Fruit fly (Drosophila melanogaster) whole organism, prepupa: ENCODE results near the gene Keap1.

ENCODE experiments used
- Blimp-1 ChIP-seq: fragments of 200-800 bp; sonication (Bioruptor generic); optimal IDR thresholded peaks from 3 replicates; lab custom pipeline; 2017; ENCODE audit warnings: missing biosample characterization, missing genetic modification characterization, mild to moderate bottlenecking, moderate library complexity, missing genetic modification reagents
- CG10631 ChIP-seq: fragments of 200-800 bp; sonication (Bioruptor generic); optimal IDR thresholded peaks from 2 replicates; lab custom pipeline; 2016; ENCODE audit warnings: missing biosample characterization, missing genetic modification characterization
- CG10669 ChIP-seq: fragments of 200-800 bp; sonication (Bioruptor generic); optimal IDR thresholded peaks from 3 replicates; lab custom pipeline; 2018; ENCODE audit warnings: missing biosample characterization, mild to moderate bottlenecking, missing genetic modification characterization, moderate library complexity
- CG11294 ChIP-seq: fragments of 200-800 bp; sonication (Bioruptor generic); IDR thresholded peaks from 2 replicates; pipeline ENCODE4 v1.3.6; 2022; ENCODE audit warnings: missing biosample characterization, missing genetic modification characterization
- CG11762 ChIP-seq: fragments of 200-800 bp; sonication (Bioruptor generic); optimal IDR thresholded peaks from 3 replicates; lab custom pipeline; 2016; ENCODE audit warnings: missing biosample characterization, missing genetic modification characterization; ENCODE audit not compliant: insufficient read depth
- CG11902 ChIP-seq: fragments of 200-800 bp; sonication (Bioruptor generic); optimal IDR thresholded peaks from 3 replicates; lab custom pipeline; 2016; ENCODE audit warnings: missing biosample characterization, missing genetic modification characterization
- CG15336 ChIP-seq: fragments of 200-800 bp; sonication (Bioruptor generic); IDR thresholded peaks from 2 replicates; pipeline ENCODE4 v1.3.6; 2022; ENCODE audit warnings: missing biosample characterization, missing genetic modification characterization
- CG1621 ChIP-seq: fragments of 200-800 bp; sonication (Bioruptor generic); optimal IDR thresholded peaks from 3 replicates; lab custom pipeline; 2018; ENCODE audit warnings: missing biosample characterization, mild to moderate bottlenecking, missing genetic modification characterization
- CG16779 ChIP-seq: fragments of 200-800 bp; sonication (Bioruptor generic); optimal IDR thresholded peaks from 3 replicates; lab custom pipeline; 2017; ENCODE audit warnings: missing biosample characterization, mild to moderate bottlenecking, missing genetic modification characterization
- CG3032 ChIP-seq: fragments of 200-800 bp; optimal IDR thresholded peaks from 2 replicates; lab custom pipeline; 2019; ENCODE audit warnings: missing biosample characterization, mild to moderate bottlenecking, missing genetic modification characterization, moderate library complexity
- CG31627 ChIP-seq: fragments of 200-800 bp; sonication (Bioruptor generic); optimal IDR thresholded peaks from 3 replicates; lab custom pipeline; 2016; ENCODE audit warnings: missing biosample characterization, missing genetic modification characterization
- CG32006 ChIP-seq: fragments of 200-800 bp; sonication (Bioruptor generic); optimal IDR thresholded peaks from 3 replicates; lab custom pipeline; 2017; ENCODE audit warnings: missing biosample characterization, mild to moderate bottlenecking, missing genetic modification characterization
- CG34406 ChIP-seq: fragments of 200-800 bp; sonication (Bioruptor generic); optimal IDR thresholded peaks from 3 replicates; lab custom pipeline; 2016; ENCODE audit warnings: missing biosample characterization, missing genetic modification characterization
- CG3919 ChIP-seq: fragments of 200-800 bp; sonication (Bioruptor generic); optimal IDR thresholded peaks from 3 replicates; lab custom pipeline; 2016; ENCODE audit warnings: missing biosample characterization, missing genetic modification characterization
- CG4318 ChIP-seq: fragments of 200-800 bp; sonication (Bioruptor generic); optimal IDR thresholded peaks from 3 replicates; lab custom pipeline; 2017; ENCODE audit warnings: missing biosample characterization, mild to moderate bottlenecking, missing genetic modification characterization
- CG6163 ChIP-seq: fragments of 200-800 bp; sonication (Bioruptor generic); IDR thresholded peaks from 3 replicates; pipeline ENCODE4 v1.3.6; 2022; ENCODE audit warnings: missing biosample characterization, missing genetic modification characterization
- CG6276 ChIP-seq: fragments of 200-800 bp; sonication (Bioruptor generic); optimal IDR thresholded peaks from 2 replicates; lab custom pipeline; 2017; ENCODE audit warnings: missing biosample characterization, mild to moderate bottlenecking, missing genetic modification characterization
- CG6792 ChIP-seq: fragments of 200-800 bp; sonication (Bioruptor generic); optimal IDR thresholded peaks from 3 replicates; lab custom pipeline; 2016; ENCODE audit warnings: missing biosample characterization, missing genetic modification characterization
- CG7368 ChIP-seq: fragments of 200-800 bp; sonication (Bioruptor generic); optimal IDR thresholded peaks from 3 replicates; lab custom pipeline; 2016; ENCODE audit warnings: missing biosample characterization, missing genetic modification characterization
- CG8119 ChIP-seq: fragments of 200-800 bp; sonication (Bioruptor generic); IDR thresholded peaks from 3 replicates; pipeline ENCODE4 v1.3.6; 2022; ENCODE audit warnings: missing biosample characterization, missing genetic modification characterization
- CG8319 ChIP-seq: fragments of 200-800 bp; sonication (Bioruptor generic); optimal IDR thresholded peaks from 3 replicates; lab custom pipeline; 2016; ENCODE audit warnings: missing biosample characterization, missing genetic modification characterization
- CG8632 ChIP-seq: fragments of 200-800 bp; sonication (Bioruptor generic); optimal IDR thresholded peaks from 3 replicates; lab custom pipeline; 2016; ENCODE audit warnings: missing biosample characterization, missing genetic modification characterization
- CG9139 ChIP-seq: fragments of 200-800 bp; sonication (Bioruptor generic); optimal IDR thresholded peaks from 3 replicates; lab custom pipeline; 2017; ENCODE audit warnings: missing biosample characterization, mild to moderate bottlenecking, missing genetic modification characterization
- Eip75B ChIP-seq: fragments of 200-800 bp; sonication (Bioruptor generic); optimal IDR thresholded peaks from 3 replicates; lab custom pipeline; 2016; ENCODE audit warnings: missing biosample characterization, missing genetic modification characterization
- Eip78C ChIP-seq: fragments of 200-800 bp; sonication (Bioruptor generic); peaks from one replicate; lab custom pipeline; 2016; ENCODE audit warnings: missing biosample characterization, missing genetic modification characterization
- Eip93F ChIP-seq: fragments of 200-800 bp; sonication (Bioruptor generic); optimal IDR thresholded peaks from 2 replicates; lab custom pipeline; 2016; ENCODE audit warnings: missing biosample characterization, mild to moderate bottlenecking, missing genetic modification characterization
- Ets21C ChIP-seq: fragments of 200-800 bp; sonication (Bioruptor generic); optimal IDR thresholded peaks from 3 replicates; lab custom pipeline; 2016; ENCODE audit warnings: missing biosample characterization, missing genetic modification characterization
- Ets96B ChIP-seq: fragments of 200-800 bp; optimal IDR thresholded peaks from 2 replicates; lab custom pipeline; 2019; ENCODE audit warnings: missing biosample characterization, mild to moderate bottlenecking, missing genetic modification characterization, moderate library complexity
- Gug ChIP-seq: fragments of 200-800 bp; sonication (Bioruptor generic); IDR thresholded peaks from 2 replicates; pipeline ENCODE4 v1.3.6; 2022; ENCODE audit warnings: missing biosample characterization, missing genetic modification characterization
- Hr38 ChIP-seq: sonication (Bioruptor generic); optimal IDR thresholded peaks from 2 replicates; lab custom pipeline; 2016; ENCODE audit warnings: missing biosample characterization, missing genetic modification characterization
- Hr39 ChIP-seq: fragments of 200-800 bp; sonication (Bioruptor generic); optimal IDR thresholded peaks from 2 replicates; lab custom pipeline; 2016; ENCODE audit warnings: missing biosample characterization, missing genetic modification characterization
- Lpt ChIP-seq: fragments of 200-800 bp; sonication (Bioruptor generic); optimal IDR thresholded peaks from 3 replicates; lab custom pipeline; 2016; ENCODE audit warnings: missing biosample characterization, missing genetic modification characterization
- Met ChIP-seq: fragments of 200-800 bp; sonication (Bioruptor generic); optimal IDR thresholded peaks from 3 replicates; lab custom pipeline; 2016; ENCODE audit warnings: missing biosample characterization, missing genetic modification characterization
- Smox ChIP-seq: fragments of 200-800 bp; sonication (Bioruptor generic); optimal IDR thresholded peaks from 3 replicates; lab custom pipeline; 2016; ENCODE audit warnings: missing biosample characterization, missing genetic modification characterization
- Sox14 ChIP-seq: fragments of 200-800 bp; sonication (Bioruptor generic); optimal IDR thresholded peaks from 3 replicates; lab custom pipeline; 2016; ENCODE audit warnings: missing biosample characterization, missing genetic modification characterization
- Sox15 ChIP-seq: fragments of 200-800 bp; sonication (Bioruptor generic); optimal IDR thresholded peaks from 3 replicates; lab custom pipeline; 2016; ENCODE audit warnings: missing biosample characterization, missing genetic modification characterization
- achi ChIP-seq: fragments of 200-800 bp; sonication (Bioruptor generic); optimal IDR thresholded peaks from 3 replicates; lab custom pipeline; 2016; ENCODE audit warnings: missing biosample characterization, missing genetic modification characterization
- cyc ChIP-seq: fragments of 200-800 bp; sonication (Bioruptor generic); optimal IDR thresholded peaks from 3 replicates; lab custom pipeline; 2016; ENCODE audit warnings: missing biosample characterization, missing genetic modification characterization
- dac ChIP-seq: fragments of 200-800 bp; sonication (Bioruptor generic); optimal IDR thresholded peaks from 2 replicates; lab custom pipeline; 2017; ENCODE audit warnings: missing biosample characterization, mild to moderate bottlenecking, missing genetic modification characterization
- dsx ChIP-seq: fragments of 200-800 bp; optimal IDR thresholded peaks from 3 replicates; lab custom pipeline; 2019; ENCODE audit warnings: missing biosample characterization, mild to moderate bottlenecking, missing genetic modification characterization, moderate library complexity; ENCODE audit not compliant: poor library complexity, severe bottlenecking
- eg ChIP-seq: fragments of 200-800 bp; sonication (Bioruptor generic); IDR thresholded peaks from 3 replicates; pipeline ENCODE4 v1.3.6; 2022; ENCODE audit warnings: missing biosample characterization, missing genetic modification characterization
- esn ChIP-seq: fragments of 200-800 bp; sonication (Bioruptor generic); optimal IDR thresholded peaks from 2 replicates; lab custom pipeline; 2016; ENCODE audit warnings: missing biosample characterization, mild to moderate bottlenecking, missing genetic modification characterization, moderate library complexity
- fd59A ChIP-seq: fragments of 200-800 bp; sonication (Bioruptor generic); optimal IDR thresholded peaks from 2 replicates; lab custom pipeline; 2017; ENCODE audit warnings: missing biosample characterization, mild to moderate bottlenecking, missing genetic modification characterization, missing genetic modification reagents
- fd85E ChIP-seq: fragments of 200-800 bp; sonication (Bioruptor generic); optimal IDR thresholded peaks from 3 replicates; lab custom pipeline; 2016; ENCODE audit warnings: missing biosample characterization, missing genetic modification characterization
- fkh ChIP-seq: fragments of 200-800 bp; sonication (Bioruptor generic); optimal IDR thresholded peaks from 3 replicates; lab custom pipeline; 2017; ENCODE audit warnings: missing biosample characterization, mild to moderate bottlenecking, missing genetic modification characterization, moderate library complexity
- lz ChIP-seq: fragments of 200-800 bp; sonication (Bioruptor generic); optimal IDR thresholded peaks from 3 replicates; lab custom pipeline; 2016; ENCODE audit warnings: missing biosample characterization, missing genetic modification characterization
- pdm3 ChIP-seq: fragments of 200-800 bp; sonication (Bioruptor generic); optimal IDR thresholded peaks from 3 replicates; lab custom pipeline; 2016; ENCODE audit warnings: missing biosample characterization, missing genetic modification characterization
- salr ChIP-seq, 2 experiments: fragments of 200-800 bp; sonication (Bioruptor generic); optimal IDR thresholded peaks; 3 replicates each; lab custom pipeline; 2016 to 2018; ENCODE audit warnings: missing biosample characterization in 2 of 2, missing genetic modification characterization in 2 of 2, mild to moderate bottlenecking in 1 of 2
- spab ChIP-seq: fragments of 200-800 bp; sonication (Bioruptor generic); optimal IDR thresholded peaks from 2 replicates; lab custom pipeline; 2017; ENCODE audit warnings: missing biosample characterization, mild to moderate bottlenecking, missing genetic modification characterization, missing genetic modification reagents
- ss ChIP-seq, 2 experiments: fragments of 200-800 bp; sonication (Bioruptor generic); optimal IDR thresholded peaks; 2 replicates in 1 of 2; 3 replicates in 1 of 2; lab custom pipeline; 2017 to 2018; ENCODE audit warnings: mild to moderate bottlenecking in 2 of 2, missing biosample characterization in 2 of 2, missing genetic modification characterization in 2 of 2, moderate library complexity in 1 of 2
- svp ChIP-seq: fragments of 200-800 bp; sonication (Bioruptor generic); peaks from one replicate; lab custom pipeline; 2016; ENCODE audit warnings: missing biosample characterization, missing genetic modification characterization
- topi ChIP-seq: fragments of 200-800 bp; sonication (Bioruptor generic); optimal IDR thresholded peaks from 3 replicates; lab custom pipeline; 2016; ENCODE audit warnings: missing biosample characterization, missing genetic modification characterization
- vri ChIP-seq: fragments of 200-800 bp; sonication (Bioruptor generic); optimal IDR thresholded peaks from 3 replicates; lab custom pipeline; 2016; ENCODE audit warnings: missing biosample characterization, mild to moderate bottlenecking, missing genetic modification characterization

Keap1 gene

DNA sequence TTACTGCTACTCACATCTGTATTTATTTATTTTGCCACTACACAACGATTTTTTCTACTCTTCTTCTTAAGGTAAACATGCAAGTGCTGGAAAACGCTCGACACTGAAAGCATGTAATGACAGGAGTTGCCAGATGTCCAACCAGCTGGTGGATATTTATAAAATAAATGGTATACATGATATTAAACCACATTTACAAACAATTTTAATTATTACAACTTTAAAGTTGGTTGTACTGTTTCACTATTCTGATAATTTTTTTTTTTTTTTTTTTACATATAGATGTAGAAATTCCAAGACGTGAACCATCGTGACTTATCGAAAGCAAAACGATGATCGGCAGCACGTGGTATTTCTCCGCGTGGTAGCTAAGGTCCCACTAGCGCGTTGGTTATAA, at the start of gene Keap1, which contains the start of gene kuk:
Gene Keap1, minus strand, starts transcription at position 87 of the 397 bp plus-strand sequence.
Gene kuk, plus strand, starts transcription at position 386 of the 397 bp plus-strand sequence.
- TF ChIP-seq CG1621 (tag; lab: Kevin White, UChicago) (no peak), cyc (peak; percentile 43), Eip78C (GFP tag; lab: Kevin White, UChicago) (peak; percentile 27), CG34406 (GFP tag; lab: Kevin White, UChicago) (peak; percentile 42), CG10669 (GFP tag; lab: Kevin White, UChicago) (no peak), CG16779 (tag; lab: Kevin White, UChicago) (no peak), CG8632 (GFP tag; lab: Kevin White, UChicago) (no peak), CG7368 (no peak), CG15336 (GFP tag; lab: Robert Waterston, UW) (no peak), Blimp-1 (no peak), dsx (GFP tag; lab: Kevin White, UChicago) (no peak), dac (GFP tag; lab: Kevin White, UChicago) (no peak), Gug (GFP tag; lab: Robert Waterston, UW) (peak; percentile 48; the same call in 1 of the 2 replicates), Ets96B (tag; lab: Kevin White, UChicago) (no peak), Hr38 (GFP tag; lab: Kevin White, UChicago) (no peak), CG11902 (GFP tag; lab: Kevin White, UChicago) (no peak), fkh (GFP tag; lab: Kevin White, UChicago) (peak; percentile 99), eg (GFP tag; lab: Robert Waterston, UW) (peak; percentile 72; the same call in 1 of the 3 replicates), CG6276 (GFP tag; lab: Kevin White, UChicago) (no peak), vri (GFP tag; lab: Kevin White, UChicago) (peak; percentile 68), CG11294 (GFP tag; lab: Robert Waterston, UW) (no peak), CG3919 (peak; percentile 41), Sox15 (peak; percentile 17), pdm3 (peak; percentile 60), CG4318 (GFP tag; lab: Kevin White, UChicago) (no peak), achi (GFP tag; lab: Kevin White, UChicago) (peak; percentile 17), CG8119 (GFP tag; lab: Robert Waterston, UW) (no peak), CG3032 (peak; percentile 35), CG9139 (GFP tag; lab: Kevin White, UChicago) (no peak), Eip75B (GFP tag; lab: Kevin White, UChicago) (peak; percentile 24), Eip93F (GFP tag; lab: Kevin White, UChicago) (peak; percentile 43), CG31627 (GFP tag; lab: Kevin White, UChicago) (peak; percentile 65), fd85E (GFP tag; lab: Kevin White, UChicago) (no peak), Sox14 (GFP tag; lab: Kevin White, UChicago) (peak; percentile 84), Ets21C (peak; percentile 44), spab (no peak), CG8319 (peak; percentile 19), CG32006 (GFP tag; lab: Kevin White, UChicago) (peak; percentile 21), Smox (GFP tag; lab: Kevin White, UChicago) (peak; percentile 66), CG6163 (GFP tag; lab: Robert Waterston, UW) (peak; percentile 38; the same call in 1 of the 3 replicates), CG10631 (GFP tag; lab: Kevin White, UChicago) (peak; percentile 54), topi (peak; percentile 19), fd59A (GFP tag; lab: Kevin White, UChicago) (no peak), esn (peak; percentile 69), Hr39 (GFP tag; lab: Kevin White, UChicago) (peak; percentile 61), ss (GFP tag; optimal IDR thresholded peaks at IDR 0.05; lab: Kevin White, UChicago) (no peak), svp (GFP tag; lab: Kevin White, UChicago) (no peak), salr (GFP tag; optimal IDR thresholded peaks at IDR 0.05; lab: Kevin White, UChicago) (no peak), Lpt (GFP tag; lab: Kevin White, UChicago) (peak; percentile 23), CG6792 (GFP tag; lab: Kevin White, UChicago) (peak; percentile 8), CG11762 (GFP tag; lab: Kevin White, UChicago) (peak; percentile 17), lz (GFP tag; lab: Kevin White, UChicago) (peak; percentile 70), Met (peak; percentile 71)
